Worm (Caenorhabditis elegans): Measurements from ENCODE around the gene gly-7.

- TF ChIP-seq ces-1 (GFP tag; optimal IDR thresholded peaks at IDR 0.05) (no peak), tlp-1 (tag; optimal IDR thresholded peaks at IDR 0.05) (no peak), vab-15 (tag; optimal IDR thresholded peaks at IDR 0.05) (no peak), ztf-11 (tag; optimal IDR thresholded peaks at IDR 0.05) (no peak), swsn-7 (tag; optimal IDR thresholded peaks at IDR 0.05) (no peak), jun-1 (tag; optimal IDR thresholded peaks at IDR 0.05) (peak; percentile 14), ama-1 (optimal IDR thresholded peaks at IDR 0.05) (no peak)
These were observed 31.6 kb downstream of the gly-7 start for ce11 chrV:1789495-1789894.

Measured in whole organism, L1 larva.